Worm (Caenorhabditis elegans) whole organism, L2 larva: ENCODE results near the gene srx-2.

Source experiments
- R02D3.7 ChIP-seq: fragments of 150-350 bp; optimal IDR thresholded peaks from 2 replicates; lab custom pipeline; 2014; ENCODE audit warnings: missing biosample characterization, missing genetic modification characterization
- ZK546.5 ChIP-seq: sonication (generic microtip); optimal IDR thresholded peaks from 2 replicates; lab custom pipeline; 2017; ENCODE audit warnings: missing biosample characterization, missing genetic modification characterization
- ama-1 ChIP-seq: fragments of 150-350 bp; optimal IDR thresholded peaks from 2 replicates; lab custom pipeline; 2018; ENCODE audit warnings: inconsistent platforms
- crh-2 ChIP-seq: sonication (generic microtip); optimal IDR thresholded peaks from 2 replicates; lab custom pipeline; 2017; ENCODE audit warnings: missing biosample characterization, missing genetic modification characterization
- egl-27 ChIP-seq: sonication (generic microtip); optimal IDR thresholded peaks from 3 replicates; lab custom pipeline; 2017; ENCODE audit warnings: missing biosample characterization, missing genetic modification reagents, missing genetic modification characterization
- lsy-2 ChIP-seq, 2 experiments: fragments of 150-350 bp in 1 of 2; sonication (generic microtip) in 1 of 2; optimal IDR thresholded peaks; 2 replicates each; lab custom pipeline; 2014 to 2017; ENCODE audit warnings: missing biosample characterization in 2 of 2, missing genetic modification characterization in 2 of 2
- nhr-237 ChIP-seq: fragments of 150-350 bp; optimal IDR thresholded peaks from 2 replicates; lab custom pipeline; 2014; ENCODE audit warnings: missing biosample characterization, missing genetic modification characterization
- nhr-6 ChIP-seq: fragments of 150-350 bp; optimal IDR thresholded peaks from 2 replicates; lab custom pipeline; 2014; ENCODE audit warnings: missing biosample characterization, missing genetic modification characterization
- skn-1 ChIP-seq: sonication (generic microtip); optimal IDR thresholded peaks from 2 replicates; lab custom pipeline; 2017; ENCODE audit warnings: missing biosample characterization, missing genetic modification characterization
- unc-62 ChIP-seq: fragments of 150-350 bp; optimal IDR thresholded peaks from 2 replicates; lab custom pipeline; 2014; ENCODE audit warnings: missing biosample characterization, missing genetic modification reagents, missing genetic modification characterization
- zag-1 ChIP-seq: fragments of 150-350 bp; optimal IDR thresholded peaks from 2 replicates; lab custom pipeline; 2014; ENCODE audit warnings: missing biosample characterization, missing genetic modification characterization
- ztf-1 ChIP-seq: fragments of 200-800 bp; sonication (Bioruptor generic); conservative IDR thresholded peaks from 2 replicates; pipeline ENCODE4 v1.3.6; 2022; ENCODE audit warnings: missing genetic modification characterization, missing compliant biosample characterization

ce11 chrV:9058627-9059026 lies 49.4 kb downstream of the srx-2 start, which contains the start of gene C25E10.11:
- TF ChIP-seq nhr-237 (tag; lab: Kevin White, UChicago), result no peak
- no peak for TF ChIP-seq nhr-6 (tag; lab: Kevin White, UChicago)
- no peak for TF ChIP-seq zag-1 (tag; lab: Kevin White, UChicago)
- TF ChIP-seq ama-1, result no peak
- TF ChIP-seq egl-27, result no peak
- TF ChIP-seq R02D3.7, result no peak
- TF ChIP-seq crh-2 (tag; lab: Kevin White, UChicago), result no peak
- TF ChIP-seq unc-62 (GFP tag; lab: Kevin White, UChicago), result no peak
- no peak for TF ChIP-seq ztf-1 (GFP tag; lab: Robert Waterston, UW)
- no peak for TF ChIP-seq lsy-2 (tag; optimal IDR thresholded peaks at IDR 0.05; lab: Kevin White, UChicago)
- no peak for TF ChIP-seq ZK546.5
- no peak for TF ChIP-seq skn-1 (tag; lab: Kevin White, UChicago)
